Worm (Caenorhabditis elegans) whole organism, late embryonic: ENCODE data around the gene etc-1.

Source experiments
- T23F11.4 ChIP-seq: fragments of 200-800 bp; sonication (Bioruptor generic); optimal IDR thresholded peaks from 2 replicates; lab custom pipeline; 2018; ENCODE audit warnings: mild to moderate bottlenecking, missing genetic modification characterization, missing compliant biosample characterization
- ceh-30 ChIP-seq: fragments of 150-350 bp; optimal IDR thresholded peaks from 2 replicates; lab custom pipeline; 2014; ENCODE audit warnings: missing biosample characterization, missing genetic modification characterization
- ceh-9 ChIP-seq: sonication (generic microtip); optimal IDR thresholded peaks from 2 replicates; lab custom pipeline; 2016; ENCODE audit warnings: mild to moderate bottlenecking, missing genetic modification characterization, inconsistent platforms, missing compliant biosample characterization
- che-1 ChIP-seq: sonication (generic microtip); optimal IDR thresholded peaks from 2 replicates; lab custom pipeline; 2016; ENCODE audit warnings: mild to moderate bottlenecking, missing genetic modification characterization, missing compliant biosample characterization
- elt-2 ChIP-seq: sonication (generic microtip); optimal IDR thresholded peaks from 2 replicates; lab custom pipeline; 2016; ENCODE audit warnings: missing genetic modification reagents, missing genetic modification characterization, missing compliant biosample characterization
- ets-4 ChIP-seq: sonication (generic microtip); optimal IDR thresholded peaks from 2 replicates; lab custom pipeline; 2016; ENCODE audit warnings: missing genetic modification characterization, missing compliant biosample characterization
- fkh-6 ChIP-seq: sonication (generic microtip); optimal IDR thresholded peaks from 2 replicates; lab custom pipeline; 2016; ENCODE audit warnings: missing genetic modification characterization, missing compliant biosample characterization
- gmeb-2 ChIP-seq: sonication (generic microtip); optimal IDR thresholded peaks from 2 replicates; lab custom pipeline; 2016; ENCODE audit warnings: missing genetic modification characterization, inconsistent platforms, missing compliant biosample characterization
- nhr-11 ChIP-seq: fragments of 150-350 bp; optimal IDR thresholded peaks from 2 replicates; lab custom pipeline; 2014; ENCODE audit warnings: missing biosample characterization, missing genetic modification characterization
- pax-1 ChIP-seq: fragments of 150-350 bp; optimal IDR thresholded peaks from 2 replicates; lab custom pipeline; 2014; ENCODE audit warnings: missing biosample characterization, missing genetic modification characterization
- pqm-1 ChIP-seq: sonication (generic microtip); optimal IDR thresholded peaks from 2 replicates; lab custom pipeline; 2016; ENCODE audit warnings: missing genetic modification characterization, missing compliant biosample characterization
- unc-42 ChIP-seq: sonication (generic microtip); optimal IDR thresholded peaks from 2 replicates; lab custom pipeline; 2016; ENCODE audit warnings: missing genotype, missing genetic modification characterization, missing compliant biosample characterization

DNA sequence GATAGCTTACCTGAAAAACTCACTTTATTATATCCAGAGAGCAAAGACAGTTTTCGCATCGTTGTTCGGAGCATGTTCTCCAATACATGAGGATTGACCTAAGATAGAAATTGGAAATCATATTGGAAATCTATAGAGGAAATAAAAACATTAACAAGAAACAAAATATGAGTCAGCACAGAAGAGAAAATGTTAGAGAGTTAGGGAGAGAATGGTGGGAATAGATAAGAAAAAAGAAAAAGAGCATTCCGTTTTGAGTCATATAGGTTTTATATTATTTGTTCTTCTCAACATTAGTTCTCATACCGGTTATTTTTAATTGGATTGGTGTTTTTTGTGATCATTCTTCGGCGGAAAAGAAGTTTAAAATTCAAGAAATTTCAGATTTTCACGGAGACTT lies 20.2 kb downstream of the etc-1 start, which contains the start of gene hgap-2:
- TF ChIP-seq ceh-9 (tag; lab: Kevin White, UChicago) (no peak), pqm-1 (no peak), fkh-6 (tag; lab: Kevin White, UChicago) (no peak), ceh-30 (tag; lab: Kevin White, UChicago) (no peak), gmeb-2 (tag; lab: Kevin White, UChicago) (no peak), nhr-11 (tag; lab: Kevin White, UChicago) (no peak), T23F11.4 (GFP tag; lab: Kevin White, UChicago) (no peak), ets-4 (tag; lab: Kevin White, UChicago) (no peak), unc-42 (no peak), pax-1 (no peak), che-1 (tag; lab: Kevin White, UChicago) (no peak), elt-2 (tag; lab: Kevin White, UChicago) (no peak)
